Worm (Caenorhabditis elegans) whole organism, L2 larva: Measurements from ENCODE around the gene dsh-1.

Experiments
- R02D3.7 ChIP-seq: fragments of 150-350 bp; optimal IDR thresholded peaks from 2 replicates; lab custom pipeline; 2014; ENCODE audit warnings: missing biosample characterization, missing genetic modification characterization
- ceh-16 ChIP-seq: fragments of 150-350 bp; optimal IDR thresholded peaks from 2 replicates; lab custom pipeline; 2014; ENCODE audit warnings: missing biosample characterization, missing genetic modification characterization
- elt-1 ChIP-seq: fragments of 150-350 bp; optimal IDR thresholded peaks from 2 replicates; lab custom pipeline; 2014; ENCODE audit warnings: missing biosample characterization, missing genetic modification characterization
- mdl-1 ChIP-seq, 2 experiments: fragments of 150-350 bp in 1 of 2; sonication (generic microtip) in 1 of 2; optimal IDR thresholded peaks; 2 replicates each; lab custom pipeline; 2017; ENCODE audit warnings: missing biosample characterization in 2 of 2, missing genetic modification characterization in 2 of 2
- nhr-25 ChIP-seq: fragments of 150-350 bp; sonication (generic microtip); optimal IDR thresholded peaks from 3 replicates; lab custom pipeline; 2014; ENCODE audit warnings: missing biosample characterization, missing genetic modification characterization
- nhr-77 ChIP-seq: fragments of 150-350 bp; optimal IDR thresholded peaks from 2 replicates; lab custom pipeline; 2014; ENCODE audit warnings: missing biosample characterization, missing genetic modification characterization
- snpc-4 ChIP-seq: fragments of 150-350 bp; optimal IDR thresholded peaks from 2 replicates; lab custom pipeline; 2014; ENCODE audit warnings: missing biosample characterization, missing genetic modification characterization
- unc-39 ChIP-seq: fragments of 150-350 bp; optimal IDR thresholded peaks from 2 replicates; lab custom pipeline; 2014; ENCODE audit warnings: missing biosample characterization, missing genetic modification characterization
- ztf-11 ChIP-seq: sonication (generic microtip); optimal IDR thresholded peaks from 2 replicates; lab custom pipeline; 2017; ENCODE audit warnings: missing biosample characterization, missing genetic modification characterization

- TF ChIP-seq ceh-16 (no peak), mdl-1 (tag; optimal IDR thresholded peaks at IDR 0.05; lab: Kevin White, UChicago) (peak; percentile 75 to 85), ztf-11 (tag; lab: Kevin White, UChicago) (no peak), nhr-25 (tag; lab: Kevin White, UChicago) (peak; percentile 51), unc-39 (tag; lab: Kevin White, UChicago) (no peak), R02D3.7 (tag; lab: Kevin White, UChicago) (no peak), elt-1 (tag; lab: Kevin White, UChicago) (no peak), nhr-77 (tag; lab: Kevin White, UChicago) (no peak), snpc-4 (tag; lab: Kevin White, UChicago) (peak; percentile 62)
These were observed 43.7 kb downstream of the dsh-1 start for ce11 chrII:5181497-5181896.
